Worm (Caenorhabditis elegans) whole organism, L1 larva: ENCODE measurements around the gene srt-24.

Experiments
- C04F5.9 ChIP-seq: sonication (generic microtip); optimal IDR thresholded peaks from 2 replicates; lab custom pipeline; 2016; ENCODE audit warnings: missing genetic modification characterization, missing compliant biosample characterization
- C34B4.2 ChIP-seq: sonication (generic microtip); optimal IDR thresholded peaks from 2 replicates; lab custom pipeline; 2017; ENCODE audit warnings: mild to moderate bottlenecking, missing genetic modification characterization, missing compliant biosample characterization
- aha-1 ChIP-seq: fragments of 150-350 bp; optimal IDR thresholded peaks from 2 replicates; lab custom pipeline; 2014; ENCODE audit warnings: missing biosample characterization, missing genetic modification characterization
- alr-1 ChIP-seq: fragments of 200-800 bp; sonication (Bioruptor generic); optimal IDR thresholded peaks from 2 replicates; lab custom pipeline; 2018; ENCODE audit warnings: borderline replicate concordance, mild to moderate bottlenecking, missing genetic modification characterization, missing compliant biosample characterization
- ama-1 ChIP-seq: fragments of 150-350 bp; optimal IDR thresholded peaks from 2 replicates; lab custom pipeline; 2014
- blmp-1 ChIP-seq: fragments of 150-350 bp; optimal IDR thresholded peaks from 2 replicates; lab custom pipeline; 2014; ENCODE audit warnings: missing biosample characterization, missing genetic modification characterization
- ceh-63 ChIP-seq: fragments of 200-800 bp; sonication (Bioruptor generic); optimal IDR thresholded peaks from 2 replicates; lab custom pipeline; 2018; ENCODE audit warnings: mild to moderate bottlenecking, missing genetic modification characterization, missing compliant biosample characterization
- ceh-8 ChIP-seq: fragments of 200-800 bp; sonication (Bioruptor generic); optimal IDR thresholded peaks from 2 replicates; lab custom pipeline; 2018; ENCODE audit warnings: mild to moderate bottlenecking, missing genetic modification characterization, moderate library complexity, missing compliant biosample characterization
- ceh-82 ChIP-seq, 3 experiments: fragments of 150-350 bp in 1 of 3; sonication (generic microtip) in 2 of 3; optimal IDR thresholded peaks; 2 replicates each; lab custom pipeline; 2014 to 2017; ENCODE audit warnings: missing biosample characterization in 3 of 3, missing genetic modification characterization in 3 of 3
- dpl-1 ChIP-seq, 3 experiments: fragments of 150-350 bp in 2 of 3; sonication (generic microtip) in 1 of 3; optimal IDR thresholded peaks; 2 replicates each; lab custom pipeline; 2014 to 2017; ENCODE audit warnings: missing biosample characterization in 3 of 3, missing genetic modification characterization in 3 of 3, missing genetic modification reagents in 3 of 3
- dsc-1 ChIP-seq: sonication (generic microtip); optimal IDR thresholded peaks from 2 replicates; lab custom pipeline; 2016; ENCODE audit warnings: mild to moderate bottlenecking, missing genetic modification characterization, missing compliant biosample characterization
- efl-1 ChIP-seq, 4 experiments: fragments of 150-350 bp; optimal IDR thresholded peaks in 3 of 4; peaks in 1 of 4; 1 replicate in 1 of 4; 2 replicates in 3 of 4; lab custom pipeline; 2014; ENCODE audit warnings: missing biosample characterization in 2 of 4, missing genetic modification characterization in 2 of 4, missing genetic modification reagents in 2 of 4
- efl-3 ChIP-seq: fragments of 200-800 bp; sonication (Bioruptor generic); optimal IDR thresholded peaks from 2 replicates; lab custom pipeline; 2018; ENCODE audit warnings: mild to moderate bottlenecking, missing genetic modification characterization, missing compliant biosample characterization
- egl-27 ChIP-seq, 2 experiments: fragments of 150-350 bp in 1 of 2; sonication (generic microtip); optimal IDR thresholded peaks; 3 replicates each; lab custom pipeline; 2017 to 2018; ENCODE audit warnings: missing biosample characterization in 2 of 2, missing genetic modification characterization in 2 of 2, missing genetic modification reagents in 2 of 2
- fkh-10 ChIP-seq: sonication (generic microtip); optimal IDR thresholded peaks from 2 replicates; lab custom pipeline; 2017; ENCODE audit warnings: missing biosample characterization, missing genetic modification reagents, missing genetic modification characterization
- fkh-4 ChIP-seq: sonication (generic microtip); optimal IDR thresholded peaks from 2 replicates; lab custom pipeline; 2016; ENCODE audit warnings: missing compliant biosample characterization, missing genetic modification characterization, borderline replicate concordance
- fkh-8 ChIP-seq: sonication (generic microtip); optimal IDR thresholded peaks from 2 replicates; lab custom pipeline; 2016; ENCODE audit warnings: mild to moderate bottlenecking, missing genetic modification characterization, missing compliant biosample characterization
- fos-1 ChIP-seq: fragments of 150-350 bp; optimal IDR thresholded peaks from 2 replicates; lab custom pipeline; 2014; ENCODE audit warnings: missing biosample characterization, missing genetic modification characterization
- grh-1 ChIP-seq: fragments of 200-800 bp; sonication (Bioruptor generic); IDR thresholded peaks from 2 replicates; pipeline ENCODE4 v1.3.6; 2022; ENCODE audit warnings: missing genetic modification reagents, missing genetic modification characterization, missing compliant biosample characterization
- hlh-4 ChIP-seq: sonication (generic microtip); optimal IDR thresholded peaks from 2 replicates; lab custom pipeline; 2016; ENCODE audit warnings: mild to moderate bottlenecking, missing genetic modification characterization, missing compliant biosample characterization
- irx-1 ChIP-seq: sonication (generic microtip); optimal IDR thresholded peaks from 2 replicates; lab custom pipeline; 2016; ENCODE audit warnings: missing genetic modification characterization, missing compliant biosample characterization
- jun-1 ChIP-seq: fragments of 150-350 bp; optimal IDR thresholded peaks from 2 replicates; lab custom pipeline; 2014; ENCODE audit warnings: missing biosample characterization, missing genetic modification reagents, missing genetic modification characterization
- lin-13 ChIP-seq: fragments of 150-350 bp; optimal IDR thresholded peaks from 2 replicates; lab custom pipeline; 2014; ENCODE audit warnings: missing biosample characterization, missing genetic modification reagents, missing genetic modification characterization
- lin-14 ChIP-seq: fragments of 200-800 bp; sonication (Bioruptor generic); optimal IDR thresholded peaks from 2 replicates; lab custom pipeline; 2018; ENCODE audit warnings: mild to moderate bottlenecking, missing genetic modification characterization, moderate library complexity, missing compliant biosample characterization
- mab-9 ChIP-seq: fragments of 200-800 bp; sonication (Bioruptor generic); IDR thresholded peaks from 2 replicates; pipeline ENCODE4 v1.3.6; 2022; ENCODE audit warnings: missing genetic modification reagents, missing genetic modification characterization, missing compliant biosample characterization
- mdl-1 ChIP-seq, 2 experiments: fragments of 150-350 bp; optimal IDR thresholded peaks; 2 replicates each; lab custom pipeline; 2014 to 2017; ENCODE audit warnings: missing biosample characterization in 2 of 2, missing genetic modification characterization in 2 of 2, inconsistent platforms in 1 of 2
- mep-1 ChIP-seq: fragments of 150-350 bp; optimal IDR thresholded peaks from 2 replicates; lab custom pipeline; 2014; ENCODE audit warnings: missing biosample characterization, missing genetic modification characterization
- nhr-12 ChIP-seq: sonication (generic microtip); optimal IDR thresholded peaks from 2 replicates; lab custom pipeline; 2017; ENCODE audit warnings: missing biosample characterization, missing genetic modification characterization
- nhr-19 ChIP-seq: fragments of 200-800 bp; sonication (Bioruptor generic); conservative IDR thresholded peaks from 2 replicates; pipeline ENCODE4 v1.3.6; 2022; ENCODE audit warnings: missing genetic modification characterization, missing compliant biosample characterization
- nhr-20 ChIP-seq: sonication (generic microtip); optimal IDR thresholded peaks from 2 replicates; lab custom pipeline; 2016; ENCODE audit warnings: mild to moderate bottlenecking, missing genetic modification characterization, missing compliant biosample characterization
- nhr-237 ChIP-seq: fragments of 150-350 bp; optimal IDR thresholded peaks from 2 replicates; lab custom pipeline; 2014; ENCODE audit warnings: missing biosample characterization, missing genetic modification characterization
- nhr-28 ChIP-seq: fragments of 150-350 bp; optimal IDR thresholded peaks from 2 replicates; lab custom pipeline; 2014; ENCODE audit warnings: missing biosample characterization, missing genetic modification characterization
- nhr-71 ChIP-seq: sonication (generic microtip); optimal IDR thresholded peaks from 2 replicates; lab custom pipeline; 2016; ENCODE audit warnings: mild to moderate bottlenecking, missing genetic modification characterization, moderate library complexity, missing compliant biosample characterization
- nhr-77 ChIP-seq: fragments of 150-350 bp; optimal IDR thresholded peaks from 2 replicates; lab custom pipeline; 2014; ENCODE audit warnings: missing biosample characterization, missing genetic modification characterization
- nhr-85 ChIP-seq: sonication (generic microtip); peaks from one replicate; lab custom pipeline; 2016; ENCODE audit warnings: missing genetic modification characterization, inconsistent platforms, missing compliant biosample characterization
- nhr-90 ChIP-seq: sonication (generic microtip); optimal IDR thresholded peaks from 2 replicates; lab custom pipeline; 2016; ENCODE audit warnings: mild to moderate bottlenecking, missing genetic modification characterization, missing compliant biosample characterization; ENCODE audit not compliant: poor library complexity
- rnt-1 ChIP-seq: sonication (generic microtip); optimal IDR thresholded peaks from 2 replicates; lab custom pipeline; 2016; ENCODE audit warnings: mild to moderate bottlenecking, missing genetic modification characterization, moderate library complexity, missing compliant biosample characterization
- snpc-4 ChIP-seq: fragments of 150-350 bp; optimal IDR thresholded peaks from 2 replicates; lab custom pipeline; 2014; ENCODE audit warnings: missing biosample characterization, missing genetic modification characterization
- snu-23 ChIP-seq: sonication (generic microtip); optimal IDR thresholded peaks from 2 replicates; lab custom pipeline; 2016; ENCODE audit warnings: missing genetic modification characterization, missing compliant biosample characterization
- sptf-1 ChIP-seq: fragments of 150-350 bp; optimal IDR thresholded peaks from 2 replicates; lab custom pipeline; 2014; ENCODE audit warnings: missing biosample characterization, missing genetic modification characterization
- sup-37 ChIP-seq: fragments of 200-800 bp; sonication (Bioruptor generic); optimal IDR thresholded peaks from 2 replicates; lab custom pipeline; 2018; ENCODE audit warnings: mild to moderate bottlenecking, missing genetic modification characterization, missing compliant biosample characterization
- tlp-1 ChIP-seq: fragments of 150-350 bp; optimal IDR thresholded peaks from 2 replicates; lab custom pipeline; 2014; ENCODE audit warnings: missing biosample characterization, missing genetic modification characterization
- unc-130 ChIP-seq: fragments of 150-350 bp; optimal IDR thresholded peaks from 2 replicates; lab custom pipeline; 2017; ENCODE audit warnings: missing biosample characterization, missing genetic modification characterization, inconsistent platforms
- unc-30 ChIP-seq: sonication (generic microtip); optimal IDR thresholded peaks from 2 replicates; lab custom pipeline; 2017; ENCODE audit warnings: missing biosample characterization, missing genetic modification characterization
- unc-86 ChIP-seq: sonication (generic microtip); optimal IDR thresholded peaks from 2 replicates; lab custom pipeline; 2016; ENCODE audit warnings: missing genetic modification characterization, missing compliant biosample characterization
- unc-98 ChIP-seq: fragments of 200-800 bp; sonication (Bioruptor generic); IDR thresholded peaks from 2 replicates; pipeline ENCODE4 v1.3.6; 2022; ENCODE audit warnings: missing genetic modification characterization, missing compliant biosample characterization
- vab-15 ChIP-seq: sonication (generic microtip); optimal IDR thresholded peaks from 2 replicates; lab custom pipeline; 2017; ENCODE audit warnings: missing genotype, mild to moderate bottlenecking, missing genetic modification characterization, missing compliant biosample characterization
- xbp-1 ChIP-seq: sonication (generic microtip); optimal IDR thresholded peaks from 2 replicates; lab custom pipeline; 2016; ENCODE audit warnings: missing genetic modification characterization, missing compliant biosample characterization
- zip-4 ChIP-seq: fragments of 200-800 bp; sonication (Bioruptor generic); optimal IDR thresholded peaks from 2 replicates; lab custom pipeline; 2018; ENCODE audit warnings: mild to moderate bottlenecking, missing genetic modification characterization, moderate library complexity, missing compliant biosample characterization

Gene srt-24

ce11 chrIV:684197-684596, 46.6 kb downstream of the srt-24 start, which contains the start of gene cutl-28:
TSS of gene cutl-28 (plus strand) at chrIV:684497.
- TF ChIP-seq fkh-4 (tag; lab: Kevin White, UChicago) (no peak), nhr-85 (tag; lab: Kevin White, UChicago) (peak; percentile 2)

- TF ChIP-seq unc-30 (tag; lab: Kevin White, UChicago) (no peak), sup-37 (peak; percentile 30), dpl-1 (GFP tag; optimal IDR thresholded peaks at IDR 0.05; lab: Kevin White, UChicago) (peak in 2 of 3 experiments; percentile 34 to 63), ceh-82 (tag; optimal IDR thresholded peaks at IDR 0.05; lab: Kevin White, UChicago) (peak; percentile 17 to 57 (median 54)), nhr-12 (tag; lab: Kevin White, UChicago) (no peak), ceh-63 (no peak), mab-9 (GFP tag; lab: Robert Waterston, UW) (no peak), fkh-8 (tag; lab: Kevin White, UChicago) (peak; percentile 75), unc-130 (tag; lab: Kevin White, UChicago) (no peak), vab-15 (tag; lab: Kevin White, UChicago) (no peak), nhr-20 (tag; lab: Kevin White, UChicago) (no peak), C34B4.2 (tag; lab: Kevin White, UChicago) (no peak), nhr-19 (GFP tag; lab: Robert Waterston, UW) (peak; percentile 60), egl-27 (tag; optimal IDR thresholded peaks at IDR 0.05; lab: Kevin White, UChicago) (no peak), nhr-77 (peak; percentile 35), fkh-4 (tag; lab: Kevin White, UChicago) (no peak), unc-98 (GFP tag; lab: Robert Waterston, UW) (no peak), grh-1 (GFP tag; lab: Robert Waterston, UW) (0 out of 2 replicates have a peak, but pooled peaks have one; percentile 31), lin-14 (GFP tag; lab: Kevin White, UChicago) (peak; percentile 60), blmp-1 (tag; lab: Kevin White, UChicago) (peak; percentile 98), jun-1 (peak; percentile 24), snpc-4 (peak; percentile 54), nhr-71 (tag; lab: Kevin White, UChicago) (no peak), nhr-90 (tag; lab: Kevin White, UChicago) (peak; percentile 74), hlh-4 (tag; lab: Kevin White, UChicago) (no peak), lin-13 (GFP tag; lab: Kevin White, UChicago) (no peak), dsc-1 (tag; lab: Kevin White, UChicago) (peak; percentile 74), sptf-1 (tag; lab: Kevin White, UChicago) (no peak), C04F5.9 (tag; lab: Kevin White, UChicago) (peak; percentile 42), efl-3 (GFP tag; lab: Kevin White, UChicago) (no peak), xbp-1 (peak; percentile 22), fkh-10 (GFP tag; lab: Kevin White, UChicago) (no peak), alr-1 (no peak), ama-1 (lab: Kevin White, UChicago) (no peak), zip-4 (GFP tag; lab: Kevin White, UChicago) (no peak), rnt-1 (tag; lab: Kevin White, UChicago) (peak; percentile 69), ceh-8 (GFP tag; lab: Kevin White, UChicago) (no peak), fos-1 (tag; lab: Kevin White, UChicago) (peak; percentile 28), mep-1 (tag; lab: Kevin White, UChicago) (peak; percentile 52), nhr-28 (tag; lab: Kevin White, UChicago) (no peak), unc-86 (peak; percentile 34), mdl-1 (tag; optimal IDR thresholded peaks at IDR 0.05; lab: Kevin White, UChicago) (peak in 1 of 2 experiments; percentile 65), aha-1 (tag; lab: Kevin White, UChicago) (no peak), tlp-1 (no peak), irx-1 (tag; lab: Kevin White, UChicago) (peak; percentile 17), snu-23 (GFP tag; lab: Kevin White, UChicago) (peak; percentile 80), nhr-237 (no peak), efl-1 (optimal IDR thresholded peaks at IDR 0.05; lab: Kevin White, UChicago) (peak in 1 of 2 experiments; percentile 42), efl-1 (GFP tag; optimal IDR thresholded peaks at IDR 0.05 in 1 of 2; lab: Kevin White, UChicago) (peak; percentile 49 to 96)
Measured at ce11 chrIV:682726-683340, 48.0 kb downstream of the srt-24 start.
